Fruit fly (Drosophila melanogaster) whole organism, embryonic: ENCODE results near the gene UQCR-6.4L.
A peak's percentile ranks its signal among the peaks of the same experiment; 100 is the strongest.

Experiments
- CG10959 ChIP-seq: fragments of 200-800 bp; sonication (Bioruptor generic); IDR thresholded peaks from 2 replicates; pipeline ENCODE4 v1.3.6; 2022; ENCODE audit warnings: missing biosample characterization, missing genetic modification characterization
- CG11723 ChIP-seq: fragments of 200-800 bp; sonication (Bioruptor generic); optimal IDR thresholded peaks from 2 replicates; lab custom pipeline; 2017; ENCODE audit warnings: missing biosample characterization, mild to moderate bottlenecking, missing genetic modification characterization
- CG12155 ChIP-seq: fragments of 200-800 bp; sonication (Bioruptor generic); optimal IDR thresholded peaks from 3 replicates; lab custom pipeline; 2016; ENCODE audit warnings: missing biosample characterization, missing genetic modification characterization
- CG13624 ChIP-seq: fragments of 200-800 bp; sonication (Bioruptor generic); optimal IDR thresholded peaks from 2 replicates; lab custom pipeline; 2016; ENCODE audit warnings: missing biosample characterization, missing genetic modification characterization
- CG15479 ChIP-seq: fragments of 200-800 bp; sonication (Bioruptor generic); optimal IDR thresholded peaks from 3 replicates; lab custom pipeline; 2019; ENCODE audit warnings: missing biosample characterization, mild to moderate bottlenecking, missing genetic modification characterization, moderate library complexity
- CG16779 ChIP-seq: fragments of 200-800 bp; sonication (Bioruptor generic); IDR thresholded peaks from 2 replicates; pipeline ENCODE4 v1.3.6; 2022; ENCODE audit warnings: missing biosample characterization, missing genetic modification characterization
- CG16815 ChIP-seq: fragments of 200-800 bp; sonication (Bioruptor generic); optimal IDR thresholded peaks from 3 replicates; lab custom pipeline; 2017; ENCODE audit warnings: missing biosample characterization, mild to moderate bottlenecking, missing genetic modification characterization
- CG17829 ChIP-seq: fragments of 200-800 bp; optimal IDR thresholded peaks from 2 replicates; lab custom pipeline; 2019; ENCODE audit warnings: missing biosample characterization, mild to moderate bottlenecking, missing genetic modification characterization, moderate library complexity
- CG1832 ChIP-seq: fragments of 200-800 bp; sonication (Bioruptor generic); optimal IDR thresholded peaks from 2 replicates; lab custom pipeline; 2017; ENCODE audit warnings: missing biosample characterization, mild to moderate bottlenecking, missing genetic modification characterization, inconsistent platforms
- CG2712 ChIP-seq: fragments of 200-800 bp; optimal IDR thresholded peaks from 3 replicates; lab custom pipeline; 2019; ENCODE audit warnings: missing biosample characterization, mild to moderate bottlenecking, missing genetic modification characterization, moderate library complexity
- CG30431 ChIP-seq: fragments of 200-800 bp; sonication (Bioruptor generic); optimal IDR thresholded peaks from 2 replicates; lab custom pipeline; 2017; ENCODE audit warnings: missing biosample characterization, missing genetic modification characterization
- CG3281 ChIP-seq: fragments of 200-800 bp; sonication (Bioruptor generic); optimal IDR thresholded peaks from 3 replicates; lab custom pipeline; 2017; ENCODE audit warnings: missing biosample characterization, mild to moderate bottlenecking, missing genetic modification characterization
- CG3726 ChIP-seq: fragments of 200-800 bp; sonication (Bioruptor generic); IDR thresholded peaks from 3 replicates; pipeline ENCODE4, ENCODE4 v1.3.6; 2022; ENCODE audit warnings: missing biosample characterization, missing genetic modification characterization
- CG4404 ChIP-seq: fragments of 200-800 bp; sonication (Bioruptor generic); IDR thresholded peaks from 2 replicates; pipeline ENCODE4 v1.3.6; 2022; ENCODE audit warnings: missing biosample characterization, missing genetic modification characterization
- CG5245 ChIP-seq: fragments of 200-800 bp; sonication (Bioruptor generic); optimal IDR thresholded peaks from 3 replicates; lab custom pipeline; 2016; ENCODE audit warnings: missing biosample characterization, missing genetic modification characterization
- CG5953 ChIP-seq: fragments of 200-800 bp; sonication (Bioruptor generic); IDR thresholded peaks from 2 replicates; pipeline ENCODE4 v1.3.6; 2022; ENCODE audit warnings: missing biosample characterization, missing genetic modification characterization
- CG7271 ChIP-seq: fragments of 200-800 bp; sonication (Bioruptor generic); optimal IDR thresholded peaks from 2 replicates; lab custom pipeline; 2018; ENCODE audit warnings: missing biosample characterization, mild to moderate bottlenecking, missing genetic modification characterization, moderate library complexity
- CG7357 ChIP-seq: fragments of 200-800 bp; sonication (Bioruptor generic); IDR thresholded peaks from 3 replicates; pipeline ENCODE4 v1.3.6; 2022; ENCODE audit warnings: missing biosample characterization, missing genetic modification characterization
- CG7372 ChIP-seq: fragments of 200-800 bp; sonication (Bioruptor generic); IDR thresholded peaks from 2 replicates; pipeline ENCODE4 v1.3.6; 2022; ENCODE audit warnings: missing biosample characterization, missing genetic modification characterization
- CG8359 ChIP-seq: fragments of 200-800 bp; sonication (Bioruptor generic); optimal IDR thresholded peaks from 2 replicates; lab custom pipeline; 2017; ENCODE audit warnings: missing biosample characterization, mild to moderate bottlenecking, missing genetic modification characterization, borderline replicate concordance
- CG8765 ChIP-seq: fragments of 200-800 bp; sonication (Bioruptor generic); IDR thresholded peaks from 2 replicates; pipeline ENCODE4 v1.3.6; 2022; ENCODE audit warnings: missing biosample characterization, missing genetic modification characterization
- Chrac-16 ChIP-seq: fragments of 200-800 bp; sonication (Bioruptor generic); optimal IDR thresholded peaks from 3 replicates; lab custom pipeline; 2016; ENCODE audit warnings: missing biosample characterization, missing genetic modification characterization
- Dip3 ChIP-seq: fragments of 200-800 bp; sonication (Bioruptor generic); optimal IDR thresholded peaks from 3 replicates; lab custom pipeline; 2016; ENCODE audit warnings: missing biosample characterization, missing genetic modification characterization
- E2f1 ChIP-seq: fragments of 200-800 bp; sonication (Bioruptor generic); IDR thresholded peaks from 2 replicates; pipeline ENCODE4 v1.3.6; 2022; ENCODE audit warnings: missing biosample characterization, missing genetic modification characterization
- Eip74EF ChIP-seq, 2 experiments: fragments of 200-800 bp in 1 of 2; fragments of >200 bp in 1 of 2; sonication (Bioruptor generic) in 1 of 2; optimal IDR thresholded peaks; 2 replicates each; lab custom pipeline; 2017 to 2019; ENCODE audit warnings: missing biosample characterization in 2 of 2, missing genetic modification characterization in 2 of 2, mild to moderate bottlenecking in 1 of 2, moderate library complexity in 1 of 2
- HLH3B ChIP-seq: fragments of 200-800 bp; sonication (Bioruptor generic); IDR thresholded peaks from 2 replicates; pipeline ENCODE4 v1.3.6; 2022; ENCODE audit warnings: missing biosample characterization, missing genetic modification characterization
- Mad ChIP-seq: fragments of 200-800 bp; sonication (Bioruptor generic); optimal IDR thresholded peaks from 2 replicates; lab custom pipeline; 2016; ENCODE audit warnings: missing biosample characterization, missing genetic modification characterization
- NC2α ChIP-seq: fragments of 200-800 bp; sonication (Bioruptor generic); optimal IDR thresholded peaks from 2 replicates; lab custom pipeline; 2016; ENCODE audit warnings: missing biosample characterization, missing genetic modification characterization
- Oaz ChIP-seq: fragments of 200-800 bp; sonication (Bioruptor generic); IDR thresholded peaks from 2 replicates; pipeline ENCODE4 v1.3.6; 2022; ENCODE audit warnings: missing biosample characterization, missing genetic modification characterization
- Poxn ChIP-seq: fragments of 200-800 bp; sonication (Bioruptor generic); IDR thresholded peaks from 2 replicates; pipeline ENCODE4 v1.3.6; 2022; ENCODE audit warnings: missing biosample characterization, missing genetic modification characterization
- ase ChIP-seq: fragments of 200-800 bp; sonication (Bioruptor generic); IDR thresholded peaks from 3 replicates; pipeline ENCODE4 v1.3.6; 2022; ENCODE audit warnings: missing biosample characterization, missing genetic modification characterization
- ato ChIP-seq: fragments of 200-800 bp; sonication (Bioruptor generic); IDR thresholded peaks from 2 replicates; pipeline ENCODE4 v1.3.6; 2022; ENCODE audit warnings: missing biosample characterization, missing genetic modification characterization; ENCODE audit not compliant: partially characterized antibody
- bcd ChIP-seq: fragments of 200-800 bp; sonication (Bioruptor generic); optimal IDR thresholded peaks from 2 replicates; lab custom pipeline; 2017; ENCODE audit warnings: missing biosample characterization, mild to moderate bottlenecking, missing genetic modification characterization
- crc ChIP-seq: fragments of 200-800 bp; sonication (Bioruptor generic); optimal IDR thresholded peaks from 2 replicates; lab custom pipeline; 2016; ENCODE audit warnings: missing biosample characterization, missing genetic modification characterization
- crol ChIP-seq: fragments of 200-800 bp; sonication (Bioruptor generic); IDR thresholded peaks from 2 replicates; pipeline ENCODE4 v1.3.6; 2022; ENCODE audit warnings: missing biosample characterization, missing genetic modification characterization
- eve ChIP-seq, 2 experiments: fragments of >200 bp; optimal IDR thresholded peaks; 2 replicates each; lab custom pipeline; 2017; ENCODE audit warnings: missing biosample characterization in 2 of 2, missing genetic modification characterization in 2 of 2
- fd96Cb ChIP-seq: fragments of 200-800 bp; sonication (Bioruptor generic); optimal IDR thresholded peaks from 2 replicates; lab custom pipeline; 2018; ENCODE audit warnings: missing biosample characterization, mild to moderate bottlenecking, missing genetic modification characterization, moderate library complexity
- fu2 ChIP-seq: fragments of 200-800 bp; sonication (Bioruptor generic); optimal IDR thresholded peaks from 2 replicates; lab custom pipeline; 2016; ENCODE audit warnings: missing biosample characterization, missing genetic modification characterization
- hb ChIP-seq: fragments of 200-800 bp; sonication (Bioruptor generic); IDR thresholded peaks from 3 replicates; pipeline ENCODE4 v1.3.6; 2022; ENCODE audit warnings: missing biosample characterization, missing genetic modification characterization; ENCODE audit not compliant: partially characterized antibody
- hbn ChIP-seq: fragments of 200-800 bp; sonication (Bioruptor generic); IDR thresholded peaks from 2 replicates; pipeline ENCODE4 v1.3.6; 2022; ENCODE audit warnings: missing biosample characterization, missing genetic modification characterization; ENCODE audit not compliant: partially characterized antibody
- lmd ChIP-seq: fragments of 200-800 bp; sonication (Bioruptor generic); IDR thresholded peaks from 2 replicates; pipeline ENCODE4 v1.3.6; 2022; ENCODE audit warnings: missing biosample characterization, missing genetic modification characterization
- mam ChIP-seq: fragments of 200-800 bp; sonication (Bioruptor generic); optimal IDR thresholded peaks from 3 replicates; lab custom pipeline; 2016; ENCODE audit warnings: missing biosample characterization, missing genetic modification characterization
- otp ChIP-seq: fragments of 200-800 bp; sonication (Bioruptor generic); IDR thresholded peaks from 3 replicates; pipeline ENCODE4, ENCODE4 v1.3.6; 2022; ENCODE audit warnings: missing biosample characterization, missing genetic modification characterization
- prd ChIP-seq, 3 experiments: fragments of >200 bp in 2 of 3; fragments of 200-800 bp in 1 of 3; sonication (Bioruptor generic) in 1 of 3; optimal IDR thresholded peaks in 2 of 3; IDR thresholded peaks in 1 of 3; 2 replicates in 2 of 3; 3 replicates in 1 of 3; pipeline versions ENCODE4 v1.3.6 to Lab custom; 2017 to 2022; ENCODE audit warnings: missing biosample characterization in 1 of 3, missing genetic modification characterization in 1 of 3
- row ChIP-seq: fragments of 200-800 bp; sonication (Bioruptor generic); IDR thresholded peaks from 3 replicates; pipeline ENCODE4 v1.3.6; 2022; ENCODE audit warnings: missing biosample characterization, missing genetic modification characterization
- seq ChIP-seq: fragments of 200-800 bp; sonication (Bioruptor generic); IDR thresholded peaks from 2 replicates; pipeline ENCODE4 v1.3.6; 2022; ENCODE audit warnings: missing biosample characterization, missing genetic modification characterization
- tna ChIP-seq: fragments of 200-800 bp; sonication (Bioruptor generic); IDR thresholded peaks from 2 replicates; pipeline ENCODE4 v1.3.6; 2022; ENCODE audit warnings: missing biosample characterization, missing genetic modification characterization; ENCODE audit not compliant: partially characterized antibody
- tup ChIP-seq: fragments of 200-800 bp; sonication (Bioruptor generic); optimal IDR thresholded peaks from 2 replicates; lab custom pipeline; 2016; ENCODE audit warnings: missing biosample characterization, mild to moderate bottlenecking, missing genetic modification characterization, moderate library complexity
- vnd ChIP-seq: fragments of 200-800 bp; sonication (Bioruptor generic); IDR thresholded peaks from 3 replicates; pipeline ENCODE4 v1.3.6; 2022; ENCODE audit warnings: missing biosample characterization, missing genetic modification characterization; ENCODE audit not compliant: partially characterized antibody
- wdn ChIP-seq: fragments of 200-800 bp; sonication (Bioruptor generic); IDR thresholded peaks from 2 replicates; pipeline ENCODE4 v1.3.6; 2022; ENCODE audit warnings: missing biosample characterization, missing genetic modification characterization

Gene UQCR-6.4L

DNA sequence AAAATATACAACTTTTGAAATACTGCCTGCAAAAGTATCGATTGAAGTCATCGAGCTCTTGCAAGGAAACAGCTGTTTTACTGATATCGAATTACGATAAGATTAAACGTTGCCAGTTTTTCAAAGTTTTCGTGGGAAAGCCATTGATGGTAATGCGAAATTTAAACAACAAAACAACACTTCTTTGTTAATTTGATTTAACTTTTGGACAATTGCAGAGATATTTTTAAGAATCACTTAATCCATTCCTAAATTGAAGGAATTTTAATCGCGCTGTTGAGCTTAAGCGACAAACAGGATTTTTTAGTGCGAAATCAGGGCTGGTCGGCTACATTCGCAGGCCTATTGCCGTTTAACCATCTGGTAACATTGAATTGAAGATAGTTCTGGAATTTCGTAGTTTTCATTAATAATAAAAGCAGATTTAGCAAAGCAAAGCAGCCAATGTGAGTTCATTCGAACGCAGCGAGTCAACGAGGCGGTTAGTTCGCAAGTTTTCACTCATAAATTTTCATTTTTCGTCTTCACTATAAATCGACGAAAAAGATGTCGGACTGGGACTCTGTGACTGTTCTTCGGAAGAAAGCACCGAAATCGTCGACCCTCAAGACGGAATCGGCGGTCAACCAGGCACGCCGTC, 7.9 kb downstream of the UQCR-6.4L start, which contains the start of gene mbf1 (continued):
- TF ChIP-seq CG8765 = no peak
- no peak for TF ChIP-seq lmd (GFP tag; lab: Robert Waterston, UW)
- TF ChIP-seq wdn (GFP tag; lab: Robert Waterston, UW) = no peak
- peak; percentile 13 for TF ChIP-seq CG17829 (tag; lab: Kevin White, UChicago)
- TF ChIP-seq fu2 (GFP tag; lab: Kevin White, UChicago) = no peak
- TF ChIP-seq CG7357 (GFP tag; lab: Robert Waterston, UW) = no peak
- no peak for TF ChIP-seq ato (GFP tag; lab: Robert Waterston, UW)
- TF ChIP-seq CG16779 (GFP tag; lab: Robert Waterston, UW) = no peak
- TF ChIP-seq CG16815 = no peak
- TF ChIP-seq CG3726 (GFP tag; lab: Robert Waterston, UW) = no peak
- no peak for TF ChIP-seq CG4404 (GFP tag; lab: Robert Waterston, UW)
- TF ChIP-seq CG2712 (tag; lab: Kevin White, UChicago) = peak; percentile 53
- TF ChIP-seq Poxn (GFP tag; lab: Robert Waterston, UW) = no peak
- TF ChIP-seq CG3281 = no peak
- TF ChIP-seq fd96Cb = no peak
- TF ChIP-seq Dip3 = peak; percentile 3
- TF ChIP-seq CG7372 (GFP tag; lab: Robert Waterston, UW) = no peak
- no peak for TF ChIP-seq crc (GFP tag; lab: Kevin White, UChicago)
- TF ChIP-seq CG15479 (GFP tag; lab: Kevin White, UChicago) = no peak
- no peak for TF ChIP-seq Oaz (GFP tag; lab: Robert Waterston, UW)
- no peak for TF ChIP-seq E2f1 (GFP tag; lab: Robert Waterston, UW)
- TF ChIP-seq tup = no peak
- 0 out of 2 replicates have a peak, but pooled peaks have one; percentile 32 for TF ChIP-seq tna (GFP tag; lab: Robert Waterston, UW)
- TF ChIP-seq NC2α (GFP tag; lab: Kevin White, UChicago) = no peak
- no peak for TF ChIP-seq CG30431 (GFP tag; lab: Kevin White, UChicago)
- TF ChIP-seq row (GFP tag; lab: Robert Waterston, UW) = peak; percentile 39; the same call in 2 of the 3 replicates
- TF ChIP-seq crol (GFP tag; lab: Robert Waterston, UW) = no peak
- no peak for TF ChIP-seq eve (GFP tag; optimal IDR thresholded peaks at IDR 0.05; lab: Kevin White, UChicago)
- no peak for TF ChIP-seq Eip74EF (GFP tag; optimal IDR thresholded peaks at IDR 0.05; lab: Kevin White, UChicago)
- no peak for TF ChIP-seq prd (optimal IDR thresholded peaks at IDR 0.05; lab: Kevin White, UChicago)
- TF ChIP-seq prd (GFP tag; IDR thresholded peaks at IDR 0.05; lab: Robert Waterston, UW) = no peak
- TF ChIP-seq Mad = no peak
- TF ChIP-seq hb (GFP tag; lab: Robert Waterston, UW) = no peak
- no peak for TF ChIP-seq seq (GFP tag; lab: Robert Waterston, UW)
- TF ChIP-seq vnd (GFP tag; lab: Robert Waterston, UW) = no peak
- TF ChIP-seq CG8359 (GFP tag; lab: Kevin White, UChicago) = no peak
- TF ChIP-seq CG5245 = no peak
- peak; percentile 49; the same call in 1 of the 2 replicates for TF ChIP-seq hbn (GFP tag; lab: Robert Waterston, UW)
- TF ChIP-seq CG13624 = peak; percentile 23
- no peak for TF ChIP-seq CG1832 (GFP tag; lab: Kevin White, UChicago)
- TF ChIP-seq mam (GFP tag; lab: Kevin White, UChicago) = peak; percentile 37
- no peak for TF ChIP-seq Chrac-16 (GFP tag; lab: Kevin White, UChicago)
- no peak for TF ChIP-seq ase
- no peak for TF ChIP-seq CG5953 (GFP tag; lab: Robert Waterston, UW)
- peak; percentile 20 for TF ChIP-seq CG12155 (GFP tag; lab: Kevin White, UChicago)
- TF ChIP-seq CG11723 (GFP tag; lab: Kevin White, UChicago) = no peak
- no peak for TF ChIP-seq CG7271 (tag; lab: Kevin White, UChicago)
- TF ChIP-seq otp (GFP tag; lab: Robert Waterston, UW) = no peak
- TF ChIP-seq bcd = peak; percentile 29
- TF ChIP-seq HLH3B (GFP tag; lab: Robert Waterston, UW) = no peak
- no peak for TF ChIP-seq CG10959
